Worm (Caenorhabditis elegans) whole organism, L4 larva: ENCODE results near the gene Y50D4A.1.
A peak's percentile ranks its signal among the peaks of the same experiment; 100 is the strongest.

Experiments used
- R02D3.7 ChIP-seq: fragments of 150-350 bp; sonication (generic microtip); optimal IDR thresholded peaks from 3 replicates; lab custom pipeline; 2014; ENCODE audit warnings: missing biosample characterization, missing genetic modification characterization
- Y105C5A.15 ChIP-seq: fragments of 200-800 bp; sonication (Bioruptor generic); IDR thresholded peaks from 2 replicates; pipeline ENCODE4 v1.3.6; 2022; ENCODE audit warnings: missing genetic modification characterization, missing compliant biosample characterization
- aha-1 ChIP-seq: fragments of 150-350 bp; peaks from one replicate; lab custom pipeline; 2014; ENCODE audit warnings: missing biosample characterization, missing genetic modification characterization
- ama-1 ChIP-seq: fragments of 150-350 bp; optimal IDR thresholded peaks from 2 replicates; lab custom pipeline; 2014; ENCODE audit warnings: inconsistent platforms, mixed read lengths
- ceh-20 ChIP-seq: fragments of 200-800 bp; sonication (Bioruptor generic); IDR thresholded peaks from 2 replicates; pipeline ENCODE4 v1.3.6; 2022; ENCODE audit warnings: missing genetic modification reagents, missing genetic modification characterization, missing compliant biosample characterization
- ceh-44 ChIP-seq: fragments of 200-800 bp; sonication (Bioruptor generic); IDR thresholded peaks from 2 replicates; pipeline ENCODE4 v1.3.6; 2022; ENCODE audit warnings: missing genetic modification reagents, missing genetic modification characterization, missing compliant biosample characterization
- ceh-82 ChIP-seq: sonication (generic microtip); optimal IDR thresholded peaks from 2 replicates; lab custom pipeline; 2017; ENCODE audit warnings: missing biosample characterization, missing genetic modification characterization
- daf-16 ChIP-seq, 3 experiments: sonication (generic microtip); optimal IDR thresholded peaks; 2 replicates each; lab custom pipeline; 2016 to 2017; ENCODE audit warnings: missing genetic modification characterization in 3 of 3, missing genetic modification reagents in 3 of 3, mild to moderate bottlenecking in 2 of 3, missing compliant biosample characterization in 2 of 3, missing biosample characterization in 1 of 3, moderate library complexity in 1 of 3
- dmd-6 ChIP-seq: fragments of 200-800 bp; sonication (Bioruptor generic); IDR thresholded peaks from 2 replicates; pipeline ENCODE4 v1.3.6; 2022; ENCODE audit warnings: missing genetic modification reagents, missing genetic modification characterization, missing compliant biosample characterization
- dve-1 ChIP-seq: sonication (generic microtip); optimal IDR thresholded peaks from 2 replicates; lab custom pipeline; 2017; ENCODE audit warnings: antibody characterized with exemption, mild to moderate bottlenecking, missing genetic modification characterization, missing compliant biosample characterization; ENCODE audit not compliant: insufficient read depth
- egl-43 ChIP-seq: fragments of 200-800 bp; sonication (Bioruptor generic); IDR thresholded peaks from 2 replicates; pipeline ENCODE4 v1.3.6; 2022; ENCODE audit warnings: missing genetic modification reagents, missing genetic modification characterization, missing compliant biosample characterization
- hif-1 ChIP-seq, 2 experiments: sonication (generic microtip); optimal IDR thresholded peaks; 2 replicates each; lab custom pipeline; 2016 to 2017; ENCODE audit warnings: missing compliant biosample characterization in 2 of 2, missing genetic modification characterization in 2 of 2, missing genetic modification reagents in 2 of 2, missing genotype in 2 of 2, mild to moderate bottlenecking in 1 of 2
- hlh-11 ChIP-seq: fragments of 200-800 bp; sonication (Bioruptor generic); optimal IDR thresholded peaks from 2 replicates; lab custom pipeline; 2018; ENCODE audit warnings: mild to moderate bottlenecking, missing genetic modification characterization, missing compliant biosample characterization
- hlh-30 ChIP-seq: sonication (generic microtip); optimal IDR thresholded peaks from 2 replicates; lab custom pipeline; 2017; ENCODE audit warnings: antibody characterized with exemption, mild to moderate bottlenecking, missing genetic modification characterization, missing compliant biosample characterization; ENCODE audit not compliant: insufficient read depth
- lin-13 ChIP-seq: fragments of 150-350 bp; optimal IDR thresholded peaks from 2 replicates; lab custom pipeline; 2014; ENCODE audit warnings: missing biosample characterization, missing genetic modification reagents, missing genetic modification characterization
- lsy-2 ChIP-seq, 2 experiments: fragments of 150-350 bp in 1 of 2; sonication (generic microtip) in 1 of 2; optimal IDR thresholded peaks; 2 replicates each; lab custom pipeline; 2014 to 2017; ENCODE audit warnings: missing biosample characterization in 2 of 2, missing genetic modification characterization in 2 of 2
- mdt-29 ChIP-seq: fragments of 200-800 bp; sonication (Bioruptor generic); IDR thresholded peaks from 2 replicates; pipeline ENCODE4 v1.3.6; 2022; ENCODE audit warnings: missing genetic modification reagents, missing genetic modification characterization, missing compliant biosample characterization
- mes-2 ChIP-seq: sonication (generic microtip); optimal IDR thresholded peaks from 2 replicates; lab custom pipeline; 2016; ENCODE audit warnings: missing genotype, mild to moderate bottlenecking, missing genetic modification characterization, missing compliant biosample characterization; ENCODE audit not compliant: poor library complexity, severe bottlenecking
- nhr-10 ChIP-seq: fragments of 150-350 bp; optimal IDR thresholded peaks from 2 replicates; lab custom pipeline; 2014; ENCODE audit warnings: missing biosample characterization, missing genetic modification characterization
- nhr-11 ChIP-seq: fragments of 150-350 bp; optimal IDR thresholded peaks from 2 replicates; lab custom pipeline; 2014; ENCODE audit warnings: missing biosample characterization, missing genetic modification characterization
- nhr-41 ChIP-seq: fragments of 200-800 bp; sonication (Bioruptor generic); IDR thresholded peaks from 2 replicates; pipeline ENCODE4 v1.3.6; 2022; ENCODE audit warnings: missing genetic modification reagents, missing genetic modification characterization, missing compliant biosample characterization
- php-3 ChIP-seq: fragments of 200-800 bp; sonication (Bioruptor generic); IDR thresholded peaks from 2 replicates; pipeline ENCODE4 v1.3.6; 2022; ENCODE audit warnings: missing genetic modification reagents, missing genetic modification characterization, missing compliant biosample characterization
- rbr-2 ChIP-seq: sonication (generic microtip); optimal IDR thresholded peaks from 2 replicates; lab custom pipeline; 2016; ENCODE audit warnings: missing genotype, missing genetic modification characterization, missing compliant biosample characterization
- saeg-2 ChIP-seq: fragments of 200-800 bp; sonication (Bioruptor generic); IDR thresholded peaks from 2 replicates; pipeline ENCODE4 v1.3.6; 2022; ENCODE audit warnings: missing genetic modification reagents, missing genetic modification characterization, missing compliant biosample characterization
- sdz-12 ChIP-seq: fragments of 200-800 bp; sonication (Bioruptor generic); optimal IDR thresholded peaks from 2 replicates; lab custom pipeline; 2018; ENCODE audit warnings: mild to moderate bottlenecking, missing genetic modification characterization, missing compliant biosample characterization
- set-16 ChIP-seq: fragments of 200-800 bp; sonication (Bioruptor generic); IDR thresholded peaks from 2 replicates; pipeline ENCODE4 v1.3.6; 2022; ENCODE audit warnings: missing genetic modification reagents, missing genetic modification characterization, missing compliant biosample characterization
- snpc-4 ChIP-seq: fragments of 150-350 bp; optimal IDR thresholded peaks from 2 replicates; lab custom pipeline; 2014; ENCODE audit warnings: missing biosample characterization, missing genetic modification characterization
- unc-62 ChIP-seq, 3 experiments: fragments of 150-350 bp in 1 of 3; sonication (generic microtip); optimal IDR thresholded peaks in 2 of 3; peaks in 1 of 3; 1 replicate in 1 of 3; 2 replicates in 2 of 3; lab custom pipeline; 2014 to 2017; ENCODE audit warnings: missing biosample characterization in 3 of 3, missing genetic modification characterization in 3 of 3, missing genetic modification reagents in 3 of 3, missing genotype in 1 of 3
- zfp-2 ChIP-seq: sonication (generic microtip); optimal IDR thresholded peaks from 2 replicates; lab custom pipeline; 2016; ENCODE audit warnings: mild to moderate bottlenecking, missing genetic modification characterization, missing compliant biosample characterization
- ztf-11 ChIP-seq: fragments of 150-350 bp; optimal IDR thresholded peaks from 2 replicates; lab custom pipeline; 2014; ENCODE audit warnings: missing biosample characterization, missing genetic modification characterization

Y50D4A.1 gene

DNA sequence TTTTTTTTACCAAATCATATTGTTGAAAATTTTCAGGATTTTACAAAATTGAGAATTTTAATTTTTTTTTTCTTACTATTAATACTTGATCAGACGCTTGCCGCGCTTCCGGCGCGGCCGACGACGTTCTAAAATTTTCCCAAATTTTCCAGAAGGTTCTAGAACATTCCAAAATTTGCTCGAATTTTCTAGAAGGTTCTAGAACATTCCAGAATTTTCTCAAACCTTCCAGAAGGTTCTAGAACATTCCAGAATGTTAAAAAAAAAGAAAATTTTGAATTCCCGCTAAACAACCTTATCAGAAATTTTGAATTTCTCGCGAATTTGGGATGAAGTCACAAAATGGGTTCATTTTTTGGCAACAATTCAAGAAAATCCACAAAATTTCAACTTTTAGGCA lies 18.6 kb downstream of the Y50D4A.1 start:
- TF ChIP-seq rbr-2 (tag; lab: Kevin White, UChicago) (no peak), nhr-10 (tag; lab: Kevin White, UChicago) (no peak), dve-1 (tag; lab: Kevin White, UChicago) (no peak), dmd-6 (GFP tag; lab: Robert Waterston, UW) (no peak), ceh-82 (tag; lab: Kevin White, UChicago) (no peak), set-16 (GFP tag; lab: Robert Waterston, UW) (no peak)

DNA sequence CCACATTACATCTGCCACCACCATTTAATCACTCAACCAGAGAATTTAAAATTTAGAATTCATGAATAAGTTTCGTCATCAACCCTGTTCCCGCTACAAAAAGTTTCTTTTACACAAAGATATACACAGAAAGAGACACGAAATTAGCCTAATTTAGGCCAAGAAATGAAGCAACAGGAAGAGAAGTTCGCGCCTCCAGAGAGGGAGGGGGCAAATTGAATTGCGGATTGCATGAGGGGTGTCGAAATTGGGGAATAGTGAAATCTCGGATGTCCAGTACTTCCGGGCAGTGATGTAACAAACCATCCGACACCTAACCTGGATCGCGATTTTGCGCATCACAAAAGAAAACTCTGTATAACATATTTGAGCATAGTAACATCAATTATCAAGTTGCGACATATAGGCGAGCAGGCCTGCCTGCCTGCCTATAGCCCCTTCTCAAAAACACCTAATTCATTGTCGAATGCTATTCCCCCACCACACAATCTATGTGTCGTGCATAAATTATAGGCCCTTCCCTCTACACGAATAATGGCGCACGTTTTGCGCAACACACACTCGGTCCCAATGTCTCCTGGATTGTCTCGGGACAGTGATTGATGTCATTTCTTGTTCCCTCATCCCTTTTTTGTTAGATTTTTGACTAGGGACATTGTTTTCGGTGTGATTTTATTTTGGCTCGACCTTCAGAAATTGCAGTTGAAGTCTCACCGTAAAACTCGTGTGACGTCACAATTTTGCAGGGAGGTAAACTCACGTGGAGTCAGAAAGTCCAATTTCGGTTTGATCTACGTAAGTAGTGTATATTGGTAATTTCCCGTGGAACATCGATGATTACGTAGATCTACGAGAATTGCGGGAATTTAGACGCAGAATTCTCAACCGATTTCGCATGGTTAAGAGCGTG lies 20.3 kb downstream of the Y50D4A.1 start:
- TF ChIP-seq ceh-20 (GFP tag; lab: Robert Waterston, UW) (no peak), unc-62 (GFP tag; optimal IDR thresholded peaks at IDR 0.05 in 1 of 2; lab: Kevin White, UChicago) (peak in 1 of 2 experiments; percentile 85), unc-62 (tag; optimal IDR thresholded peaks at IDR 0.05; lab: Kevin White, UChicago) (no peak), aha-1 (no peak), ztf-11 (no peak)

DNA sequence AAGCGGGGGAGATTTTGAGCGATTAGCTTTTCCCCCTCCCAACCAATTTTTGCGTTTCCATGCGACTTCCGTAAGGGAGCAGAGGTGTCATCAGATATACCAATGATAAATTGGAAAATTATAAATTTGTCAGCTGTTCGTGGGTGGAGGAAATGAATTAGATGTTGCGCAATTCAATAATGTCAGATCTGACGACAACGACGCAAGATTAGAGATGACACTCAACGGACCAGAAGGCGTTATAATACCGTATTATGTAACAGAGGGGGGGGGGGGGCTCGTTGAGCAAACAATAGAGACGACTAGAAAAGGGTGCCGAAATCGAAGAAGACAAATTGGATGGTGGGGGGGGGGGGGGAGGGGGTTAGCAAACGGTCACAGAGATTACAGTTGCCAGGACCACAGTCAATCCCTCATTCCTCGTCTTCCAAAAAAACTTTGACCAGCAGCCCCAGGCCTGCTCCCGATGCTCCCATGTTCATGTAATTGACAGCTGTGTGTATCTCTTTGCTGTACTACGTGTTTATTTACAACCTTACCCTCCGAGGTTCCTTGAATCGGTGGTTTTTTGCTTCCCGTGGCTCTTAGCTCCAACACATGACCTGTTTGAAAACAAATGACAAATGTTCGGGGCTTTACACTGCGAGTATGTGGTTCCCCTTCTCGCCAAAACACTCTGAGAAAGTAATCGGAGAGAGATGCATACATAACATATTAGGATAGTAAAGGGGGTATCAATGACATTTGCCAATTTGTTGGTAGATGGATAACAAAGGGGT lies 21.4 kb downstream of the Y50D4A.1 start:
- TF ChIP-seq unc-62 (GFP tag; optimal IDR thresholded peaks at IDR 0.05 in 1 of 2; lab: Kevin White, UChicago) (peak in 1 of 2 experiments; percentile 94), unc-62 (tag; optimal IDR thresholded peaks at IDR 0.05; lab: Kevin White, UChicago) (no peak), zfp-2 (tag; lab: Kevin White, UChicago) (no peak), hlh-11 (tag; lab: Kevin White, UChicago) (peak; percentile 46), hlh-30 (tag; lab: Kevin White, UChicago) (peak; percentile 11), nhr-11 (peak; percentile 66), php-3 (GFP tag; lab: Robert Waterston, UW) (no peak), daf-16 (GFP tag; optimal IDR thresholded peaks at IDR 0.05; lab: Kevin White, UChicago) (peak in 1 of 2 experiments; percentile 95), daf-16 (tag; optimal IDR thresholded peaks at IDR 0.05; lab: Kevin White, UChicago) (no peak), set-16 (GFP tag; lab: Robert Waterston, UW) (peak; percentile 20; the same call in 1 of the 2 replicates), lsy-2 (tag; optimal IDR thresholded peaks at IDR 0.05; lab: Kevin White, UChicago) (no peak), hif-1 (tag; optimal IDR thresholded peaks at IDR 0.05; lab: Kevin White, UChicago) (peak in 1 of 2 experiments; percentile 17)

- TF ChIP-seq ama-1, result no peak
- TF ChIP-seq lin-13 (GFP tag; lab: Kevin White, UChicago), result no peak
- TF ChIP-seq ceh-82 (tag; lab: Kevin White, UChicago), result no peak
- no peak for TF ChIP-seq saeg-2 (GFP tag; lab: Robert Waterston, UW)
- TF ChIP-seq ztf-11, result no peak
- no peak for TF ChIP-seq ceh-44 (GFP tag; lab: Robert Waterston, UW)
- TF ChIP-seq nhr-41, result no peak
- no peak for TF ChIP-seq mes-2 (tag; lab: Kevin White, UChicago)
- TF ChIP-seq Y105C5A.15 (GFP tag; lab: Robert Waterston, UW), result no peak
- no peak for TF ChIP-seq snpc-4 (tag; lab: Kevin White, UChicago)
- no peak for TF ChIP-seq sdz-12 (GFP tag; lab: Kevin White, UChicago)
- no peak for TF ChIP-seq egl-43 (GFP tag; lab: Robert Waterston, UW)
- no peak for TF ChIP-seq mdt-29
- no peak for TF ChIP-seq R02D3.7 (tag; lab: Kevin White, UChicago)
- TF ChIP-seq nhr-11, result no peak
Measured at ce11 chrV:1230540-1230939, 22.9 kb downstream of the Y50D4A.1 start.
